Fruit fly (Drosophila melanogaster): ENCODE results near the gene SWIP.

The SWIP gene

dm6 chrX:16333434-16334141, 20.1 kb downstream of the SWIP start, which contains the start of the genes CG9921 and Dsp1 (continued):
- peak; percentile 63 for TF ChIP-seq pfk (GFP tag; optimal IDR thresholded peaks at IDR 0.05)
- TF ChIP-seq Atf6 (GFP tag; IDR thresholded peaks at IDR 0.05) = peak; percentile 44
- TF ChIP-seq CG2889 (GFP tag; IDR thresholded peaks at IDR 0.05) = no peak
- TF ChIP-seq NFAT (GFP tag; IDR thresholded peaks at IDR 0.05) = 0 out of 2 replicates have a peak, but pooled peaks have one; percentile 23
- no peak for TF ChIP-seq CG8290 (GFP tag; optimal IDR thresholded peaks at IDR 0.05)
- peak in 1 of 2 experiments; percentile 76 for TF ChIP-seq CG8290 (tag; optimal IDR thresholded peaks at IDR 0.05)
- no peak for TF ChIP-seq hb (GFP tag; IDR thresholded peaks at IDR 0.05; ENCODE audit: partially characterized antibody)
- 0 out of 2 replicates have a peak, but pooled peaks have one; percentile 6 for TF ChIP-seq CG1024 (GFP tag; IDR thresholded peaks at IDR 0.05)
- peak; percentile 22 for TF ChIP-seq CG30020 (tag; optimal IDR thresholded peaks at IDR 0.05)
- peak; percentile 17; the same call in 1 of the 2 replicates for TF ChIP-seq CG6689 (GFP tag; IDR thresholded peaks at IDR 0.05)
- no peak for TF ChIP-seq GATAe (GFP tag; conservative IDR thresholded peaks at IDR 0.05)
- peak; percentile 23 for TF ChIP-seq corto (GFP tag; optimal IDR thresholded peaks at IDR 0.05)
- 0 out of 2 replicates have a peak, but pooled peaks have one; percentile 21 for TF ChIP-seq unc-4 (GFP tag; IDR thresholded peaks at IDR 0.05; ENCODE audit: partially characterized antibody)
- TF ChIP-seq gt (GFP tag; IDR thresholded peaks at IDR 0.05) = no peak
- peak; percentile 45 for TF ChIP-seq CG8924 (tag; optimal IDR thresholded peaks at IDR 0.05)
- TF ChIP-seq gcm (GFP tag; optimal IDR thresholded peaks at IDR 0.05) = no peak
- no peak for TF ChIP-seq bigmax (GFP tag; optimal IDR thresholded peaks at IDR 0.05)
- TF ChIP-seq zfh1 (GFP tag; IDR thresholded peaks at IDR 0.05) = no peak
- TF ChIP-seq CG9932 (GFP tag; IDR thresholded peaks at IDR 0.05) = peak; percentile 42
- no peak for TF ChIP-seq CG16813 (GFP tag; IDR thresholded peaks at IDR 0.05; ENCODE audit: partially characterized antibody)
- peak; percentile 73 for TF ChIP-seq CG3163 (GFP tag; optimal IDR thresholded peaks at IDR 0.05)
- no peak for TF ChIP-seq CG17612 (GFP tag; IDR thresholded peaks at IDR 0.05)
- no peak for TF ChIP-seq Usf (GFP tag; optimal IDR thresholded peaks at IDR 0.05)
- TF ChIP-seq ac (GFP tag; optimal IDR thresholded peaks at IDR 0.05) = no peak
- no peak for TF ChIP-seq CG31224 (GFP tag; IDR thresholded peaks at IDR 0.05)
- TF ChIP-seq lola (GFP tag; optimal IDR thresholded peaks at IDR 0.05) = peak in 1 of 3 experiments; percentile 44
- TF ChIP-seq Myb (GFP tag; optimal IDR thresholded peaks at IDR 0.05) = no peak
- TF ChIP-seq CG8944 (GFP tag; optimal IDR thresholded peaks at IDR 0.05) = no peak
- no peak for TF ChIP-seq CG6254 (GFP tag; optimal IDR thresholded peaks at IDR 0.05)
- TF ChIP-seq Taf1 (GFP tag; IDR thresholded peaks at IDR 0.05) = peak; percentile 26; the same call in 1 of the 2 replicates
- peak; percentile 90 for TF ChIP-seq HLHmδ (GFP tag; optimal IDR thresholded peaks at IDR 0.05)
- peak; percentile 38; the same call in 2 of the 3 replicates for TF ChIP-seq Aef1 (GFP tag; IDR thresholded peaks at IDR 0.05)
- no peak for TF ChIP-seq sim (GFP tag; IDR thresholded peaks at IDR 0.05)
- TF ChIP-seq CG13624 (GFP tag; optimal IDR thresholded peaks at IDR 0.05) = peak; percentile 33
- TF ChIP-seq Scr (GFP tag; IDR thresholded peaks at IDR 0.05; ENCODE audit: partially characterized antibody) = peak; percentile 33; the same call in 1 of the 2 replicates
- peak; percentile 29 for TF ChIP-seq CG13296 (GFP tag; optimal IDR thresholded peaks at IDR 0.05)
- no peak for TF ChIP-seq sens-2 (GFP tag; IDR thresholded peaks at IDR 0.05)
- TF ChIP-seq dmrt11E (tag; optimal IDR thresholded peaks at IDR 0.05) = no peak
- peak; percentile 38 for TF ChIP-seq CrebB (tag; optimal IDR thresholded peaks at IDR 0.05)
- 0 out of 2 replicates have a peak, but pooled peaks have one; percentile 6 for TF ChIP-seq CG3847 (GFP tag; IDR thresholded peaks at IDR 0.05)
- peak; percentile 30 for TF ChIP-seq CG12071 (GFP tag; optimal IDR thresholded peaks at IDR 0.05)
- TF ChIP-seq Mes4 (GFP tag; optimal IDR thresholded peaks at IDR 0.05) = no peak
- peak; percentile 18 for TF ChIP-seq Hand (GFP tag; optimal IDR thresholded peaks at IDR 0.05)
- no peak for TF ChIP-seq CG12155 (GFP tag; optimal IDR thresholded peaks at IDR 0.05)
- TF ChIP-seq ase (GFP tag; IDR thresholded peaks at IDR 0.05) = no peak
- TF ChIP-seq sr (GFP tag; IDR thresholded peaks at IDR 0.05) = no peak
- no peak for TF ChIP-seq pan (optimal IDR thresholded peaks at IDR 0.05)
- no peak for TF ChIP-seq pan (GFP tag; optimal IDR thresholded peaks at IDR 0.05 in 1 of 2, IDR thresholded peaks at IDR 0.05 in 1 of 2)
- no peak for TF ChIP-seq slbo (GFP tag; IDR thresholded peaks at IDR 0.05)
- TF ChIP-seq CG3281 (GFP tag; optimal IDR thresholded peaks at IDR 0.05) = peak; percentile 13
